Fruit fly (Drosophila melanogaster) whole organism, embryonic: Measurements from ENCODE around the gene Klp61F.

ENCODE experiments used
- Blimp-1 ChIP-seq: fragments of 200-800 bp; sonication (Bioruptor generic); optimal IDR thresholded peaks from 3 replicates; lab custom pipeline; 2018; ENCODE audit warnings: missing biosample characterization, missing genetic modification characterization, mild to moderate bottlenecking, moderate library complexity, missing genetic modification reagents
- CG12219 ChIP-seq: fragments of 200-800 bp; sonication (Bioruptor generic); optimal IDR thresholded peaks from 3 replicates; lab custom pipeline; 2018; ENCODE audit warnings: missing biosample characterization, mild to moderate bottlenecking, missing genetic modification characterization
- CG14441 ChIP-seq: fragments of 200-800 bp; sonication (Bioruptor generic); IDR thresholded peaks from 2 replicates; pipeline ENCODE4 v1.3.6; 2022; ENCODE audit warnings: missing biosample characterization, missing genetic modification characterization
- CG14860 ChIP-seq: fragments of 200-800 bp; sonication (Bioruptor generic); IDR thresholded peaks from 3 replicates; pipeline ENCODE4 v1.3.6; 2022; ENCODE audit warnings: missing biosample characterization, missing genetic modification characterization; ENCODE audit not compliant: partially characterized antibody
- CG15011 ChIP-seq: fragments of 200-800 bp; sonication (Bioruptor generic); optimal IDR thresholded peaks from 3 replicates; lab custom pipeline; 2018; ENCODE audit warnings: missing biosample characterization, mild to moderate bottlenecking, missing genetic modification characterization
- CG17328 ChIP-seq: fragments of 200-800 bp; sonication (Bioruptor generic); IDR thresholded peaks from 2 replicates; pipeline ENCODE4 v1.3.6; 2022; ENCODE audit warnings: missing biosample characterization, missing genetic modification characterization
- CG17829 ChIP-seq: fragments of 200-800 bp; optimal IDR thresholded peaks from 2 replicates; lab custom pipeline; 2019; ENCODE audit warnings: missing biosample characterization, mild to moderate bottlenecking, missing genetic modification characterization, moderate library complexity
- CG2120 ChIP-seq: fragments of 200-800 bp; sonication (Bioruptor generic); optimal IDR thresholded peaks from 3 replicates; lab custom pipeline; 2016; ENCODE audit warnings: missing biosample characterization, missing genetic modification characterization
- CG2678 ChIP-seq: fragments of 200-800 bp; sonication (Bioruptor generic); optimal IDR thresholded peaks from 3 replicates; lab custom pipeline; 2019; ENCODE audit warnings: missing biosample characterization, mild to moderate bottlenecking, missing genetic modification characterization, moderate library complexity
- CG32532 ChIP-seq: fragments of 200-800 bp; sonication (Bioruptor generic); IDR thresholded peaks from 2 replicates; pipeline ENCODE4 v1.3.6; 2022; ENCODE audit warnings: missing biosample characterization, missing genetic modification characterization
- CG34422 ChIP-seq: fragments of 200-800 bp; sonication (Bioruptor generic); IDR thresholded peaks from 3 replicates; pipeline ENCODE4 v1.3.6; 2022; ENCODE audit warnings: missing biosample characterization, missing genetic modification characterization
- CG3838 ChIP-seq: fragments of 200-800 bp; sonication (Bioruptor generic); optimal IDR thresholded peaks from 3 replicates; lab custom pipeline; 2016; ENCODE audit warnings: missing biosample characterization, missing genetic modification characterization
- CG4424 ChIP-seq: fragments of 200-800 bp; sonication (Bioruptor generic); optimal IDR thresholded peaks from 3 replicates; lab custom pipeline; 2016; ENCODE audit warnings: missing biosample characterization, missing genetic modification characterization
- CG6689 ChIP-seq: fragments of 200-800 bp; sonication (Bioruptor generic); IDR thresholded peaks from 2 replicates; pipeline ENCODE4 v1.3.6; 2022; ENCODE audit warnings: missing biosample characterization, missing genetic modification characterization
- CG7357 ChIP-seq: fragments of 200-800 bp; sonication (Bioruptor generic); IDR thresholded peaks from 3 replicates; pipeline ENCODE4 v1.3.6; 2022; ENCODE audit warnings: missing biosample characterization, missing genetic modification characterization
- CG7745 ChIP-seq: fragments of 200-800 bp; sonication (Bioruptor generic); optimal IDR thresholded peaks from 2 replicates; lab custom pipeline; 2018; ENCODE audit warnings: missing biosample characterization, mild to moderate bottlenecking, missing genetic modification characterization, moderate library complexity
- CG7839 ChIP-seq: fragments of 200-800 bp; sonication (Bioruptor generic); optimal IDR thresholded peaks from 3 replicates; lab custom pipeline; 2018; ENCODE audit warnings: missing biosample characterization, mild to moderate bottlenecking, missing genetic modification characterization, moderate library complexity
- CG9876 ChIP-seq: fragments of 200-800 bp; sonication (Bioruptor generic); optimal IDR thresholded peaks from 2 replicates; lab custom pipeline; 2016; ENCODE audit warnings: missing biosample characterization, missing genetic modification characterization
- CrebB ChIP-seq: fragments of 200-800 bp; sonication (Bioruptor generic); optimal IDR thresholded peaks from 3 replicates; lab custom pipeline; 2018; ENCODE audit warnings: missing biosample characterization, mild to moderate bottlenecking, missing genetic modification characterization
- D19A ChIP-seq: fragments of 200-800 bp; optimal IDR thresholded peaks from 3 replicates; lab custom pipeline; 2019; ENCODE audit warnings: missing biosample characterization, mild to moderate bottlenecking, missing genetic modification characterization, moderate library complexity
- Dref ChIP-seq: fragments of 200-800 bp; sonication (Bioruptor generic); IDR thresholded peaks from 2 replicates; pipeline ENCODE4 v1.3.6; 2022; ENCODE audit warnings: missing biosample characterization, missing genetic modification characterization
- ERR ChIP-seq: fragments of 200-800 bp; sonication (Bioruptor generic); optimal IDR thresholded peaks from 2 replicates; lab custom pipeline; 2016; ENCODE audit warnings: missing biosample characterization, missing genetic modification characterization
- H2.0 ChIP-seq: fragments of 200-800 bp; sonication (Bioruptor generic); IDR thresholded peaks from 2 replicates; pipeline ENCODE4 v1.3.6; 2022; ENCODE audit warnings: missing biosample characterization, missing genetic modification characterization
- HLH54F ChIP-seq: fragments of 200-800 bp; sonication (Bioruptor generic); optimal IDR thresholded peaks from 3 replicates; lab custom pipeline; 2016; ENCODE audit warnings: missing biosample characterization, missing genetic modification characterization
- Hr3 ChIP-seq: fragments of 200-800 bp; sonication (Bioruptor generic); optimal IDR thresholded peaks from 3 replicates; lab custom pipeline; 2016; ENCODE audit warnings: missing biosample characterization, missing genetic modification characterization
- Mad ChIP-seq: fragments of 200-800 bp; sonication (Bioruptor generic); optimal IDR thresholded peaks from 2 replicates; lab custom pipeline; 2016; ENCODE audit warnings: missing biosample characterization, missing genetic modification characterization
- Med ChIP-seq: fragments of 200-800 bp; sonication (Bioruptor generic); peaks from one replicate; lab custom pipeline; 2016; ENCODE audit warnings: missing biosample characterization, missing genetic modification characterization, mild to moderate bottlenecking, inconsistent platforms, moderate library complexity
- NC2α ChIP-seq: fragments of 200-800 bp; sonication (Bioruptor generic); optimal IDR thresholded peaks from 2 replicates; lab custom pipeline; 2016; ENCODE audit warnings: missing biosample characterization, missing genetic modification characterization
- NFAT ChIP-seq: fragments of 200-800 bp; sonication (Bioruptor generic); IDR thresholded peaks from 2 replicates; pipeline ENCODE4 v1.3.6; 2022; ENCODE audit warnings: missing biosample characterization, missing genetic modification characterization
- Rfx ChIP-seq: fragments of 200-800 bp; sonication (Bioruptor generic); IDR thresholded peaks from 2 replicates; pipeline ENCODE4 v1.3.6; 2022; ENCODE audit warnings: missing biosample characterization, missing genetic modification characterization
- Rx ChIP-seq: fragments of 200-800 bp; sonication (Bioruptor generic); IDR thresholded peaks from 2 replicates; pipeline ENCODE4 v1.3.6; 2022; ENCODE audit warnings: missing biosample characterization, missing genetic modification characterization
- Xbp1 ChIP-seq: fragments of 200-800 bp; sonication (Bioruptor generic); optimal IDR thresholded peaks from 3 replicates; lab custom pipeline; 2016; ENCODE audit warnings: missing biosample characterization, mild to moderate bottlenecking, missing genetic modification characterization
- ash1 ChIP-seq: fragments of 200-800 bp; sonication (Bioruptor generic); optimal IDR thresholded peaks from 2 replicates; lab custom pipeline; 2018; ENCODE audit warnings: missing biosample characterization, mild to moderate bottlenecking, missing genetic modification characterization
- chm ChIP-seq: fragments of 200-800 bp; sonication (Bioruptor generic); IDR thresholded peaks from 2 replicates; pipeline ENCODE4 v1.3.6; 2022; ENCODE audit warnings: missing biosample characterization, missing genetic modification characterization
- cwo ChIP-seq: fragments of 200-800 bp; sonication (Bioruptor generic); optimal IDR thresholded peaks from 3 replicates; lab custom pipeline; 2017; ENCODE audit warnings: missing biosample characterization, missing genetic modification characterization, mild to moderate bottlenecking, moderate library complexity, missing genetic modification reagents
- dati ChIP-seq: fragments of 200-800 bp; sonication (Bioruptor generic); IDR thresholded peaks from 2 replicates; pipeline ENCODE4 v1.3.6; 2022; ENCODE audit warnings: missing biosample characterization, missing genetic modification characterization
- disco-r ChIP-seq: fragments of 200-800 bp; sonication (Bioruptor generic); optimal IDR thresholded peaks from 2 replicates; lab custom pipeline; 2016; ENCODE audit warnings: missing biosample characterization, missing genetic modification characterization
- dm ChIP-seq: fragments of 200-800 bp; sonication (Bioruptor generic); optimal IDR thresholded peaks from 3 replicates; lab custom pipeline; 2016; ENCODE audit warnings: missing biosample characterization, missing genetic modification characterization
- dysf ChIP-seq: fragments of 200-800 bp; sonication (Bioruptor generic); IDR thresholded peaks from 3 replicates; pipeline ENCODE4 v1.3.6; 2022; ENCODE audit warnings: missing biosample characterization, missing genetic modification characterization
- ems ChIP-seq: fragments of 200-800 bp; sonication (Bioruptor generic); optimal IDR thresholded peaks from 3 replicates; lab custom pipeline; 2016; ENCODE audit warnings: missing biosample characterization, missing genetic modification characterization
- en ChIP-seq: fragments of 200-800 bp; sonication (Bioruptor generic); optimal IDR thresholded peaks from 2 replicates; lab custom pipeline; 2016; ENCODE audit warnings: missing biosample characterization, missing genetic modification characterization
- fd3F ChIP-seq: fragments of 200-800 bp; sonication (Bioruptor generic); optimal IDR thresholded peaks from 2 replicates; lab custom pipeline; 2018; ENCODE audit warnings: missing biosample characterization, mild to moderate bottlenecking, missing genetic modification characterization, moderate library complexity
- grau ChIP-seq: fragments of 200-800 bp; optimal IDR thresholded peaks from 3 replicates; lab custom pipeline; 2019; ENCODE audit warnings: missing biosample characterization, mild to moderate bottlenecking, missing genetic modification characterization, moderate library complexity
- gt ChIP-seq: fragments of 200-800 bp; sonication (Bioruptor generic); IDR thresholded peaks from 2 replicates; pipeline ENCODE4 v1.3.6; 2022; ENCODE audit warnings: missing biosample characterization, missing genetic modification characterization
- kah ChIP-seq: fragments of 200-800 bp; sonication (Bioruptor generic); optimal IDR thresholded peaks from 2 replicates; lab custom pipeline; 2018; ENCODE audit warnings: missing biosample characterization, mild to moderate bottlenecking, missing genetic modification characterization
- oc ChIP-seq: fragments of 200-800 bp; sonication (Bioruptor generic); optimal IDR thresholded peaks from 2 replicates; lab custom pipeline; 2018; ENCODE audit warnings: missing biosample characterization, mild to moderate bottlenecking, missing genetic modification characterization, moderate library complexity
- peb ChIP-seq: fragments of 200-800 bp; sonication (Bioruptor generic); IDR thresholded peaks from 2 replicates; pipeline ENCODE4 v1.3.6; 2022; ENCODE audit warnings: missing biosample characterization, missing genetic modification characterization
- ranshi ChIP-seq: fragments of 200-800 bp; sonication (Bioruptor generic); IDR thresholded peaks from 2 replicates; pipeline ENCODE4 v1.3.6; 2022; ENCODE audit warnings: missing biosample characterization, missing genetic modification characterization
- trh ChIP-seq: fragments of 200-800 bp; sonication (Bioruptor generic); optimal IDR thresholded peaks from 2 replicates; lab custom pipeline; 2016; ENCODE audit warnings: missing biosample characterization, missing genetic modification characterization
- usp ChIP-seq: fragments of >200 bp; optimal IDR thresholded peaks from 2 replicates; lab custom pipeline; 2017; ENCODE audit warnings: missing biosample characterization, missing genetic modification characterization
- vnd ChIP-seq: fragments of 200-800 bp; sonication (Bioruptor generic); IDR thresholded peaks from 3 replicates; pipeline ENCODE4 v1.3.6; 2022; ENCODE audit warnings: missing biosample characterization, missing genetic modification characterization; ENCODE audit not compliant: partially characterized antibody
- zf30C ChIP-seq: fragments of 200-800 bp; sonication (Bioruptor generic); optimal IDR thresholded peaks from 3 replicates; lab custom pipeline; 2018; ENCODE audit warnings: missing biosample characterization, mild to moderate bottlenecking, missing genetic modification characterization

Klp61F gene

dm6 chr3L:1203855-1204431 is 41.8 kb downstream of the Klp61F start (continued):
- TF ChIP-seq fd3F (GFP tag; lab: Kevin White, UChicago) = no peak
- TF ChIP-seq chm = 0 out of 2 replicates have a peak, but pooled peaks have one; percentile 29
- no peak for TF ChIP-seq ranshi
- TF ChIP-seq CG7839 = no peak
- TF ChIP-seq CG9876 = no peak
- no peak for TF ChIP-seq CG14441 (GFP tag; lab: Robert Waterston, UW)
- no peak for TF ChIP-seq CG3838 (GFP tag; lab: Kevin White, UChicago)
- TF ChIP-seq Dref (GFP tag; lab: Robert Waterston, UW) = no peak
- TF ChIP-seq CG6689 (GFP tag; lab: Robert Waterston, UW) = 0 out of 2 replicates have a peak, but pooled peaks have one; percentile 11
- no peak for TF ChIP-seq Rx (GFP tag; lab: Robert Waterston, UW)
- TF ChIP-seq CG7357 = no peak
- TF ChIP-seq ash1 = no peak
- TF ChIP-seq dati (GFP tag; lab: Robert Waterston, UW) = no peak
- no peak for TF ChIP-seq cwo (GFP tag; lab: Kevin White, UChicago)
- TF ChIP-seq CG17829 (tag; lab: Kevin White, UChicago) = no peak
- no peak for TF ChIP-seq H2.0 (GFP tag; lab: Robert Waterston, UW)
- TF ChIP-seq trh (GFP tag; lab: Kevin White, UChicago) = no peak
- TF ChIP-seq CG7745 (tag; lab: Kevin White, UChicago) = no peak
- TF ChIP-seq dm (GFP tag; lab: Kevin White, UChicago) = no peak
- TF ChIP-seq CG2678 (tag; lab: Kevin White, UChicago) = no peak
- TF ChIP-seq CG34422 (GFP tag; lab: Robert Waterston, UW) = no peak
- TF ChIP-seq CG4424 (GFP tag; lab: Kevin White, UChicago) = no peak
- peak; percentile 59 for TF ChIP-seq Med
- no peak for TF ChIP-seq ems (GFP tag; lab: Kevin White, UChicago)
- no peak for TF ChIP-seq Blimp-1 (GFP tag; lab: Kevin White, UChicago)
- no peak for TF ChIP-seq usp (GFP tag; lab: Kevin White, UChicago)
- no peak for TF ChIP-seq ERR (GFP tag; lab: Kevin White, UChicago)
- TF ChIP-seq HLH54F (GFP tag; lab: Kevin White, UChicago) = no peak
- no peak for TF ChIP-seq en (GFP tag; lab: Kevin White, UChicago)
- TF ChIP-seq oc (tag; lab: Kevin White, UChicago) = no peak
- TF ChIP-seq D19A (tag; lab: Kevin White, UChicago) = no peak
- peak; percentile 37; the same call in 1 of the 3 replicates for TF ChIP-seq dysf (GFP tag; lab: Robert Waterston, UW)
- TF ChIP-seq Rfx (GFP tag; lab: Robert Waterston, UW) = peak; percentile 58
- TF ChIP-seq kah (GFP tag; lab: Kevin White, UChicago) = no peak
- TF ChIP-seq Xbp1 = no peak
- TF ChIP-seq CG15011 (GFP tag; lab: Kevin White, UChicago) = no peak
- no peak for TF ChIP-seq disco-r
- peak; percentile 62 for TF ChIP-seq CG32532 (GFP tag; lab: Robert Waterston, UW)
- no peak for TF ChIP-seq zf30C (GFP tag; lab: Kevin White, UChicago)
- no peak for TF ChIP-seq CG14860 (GFP tag; lab: Robert Waterston, UW)
- TF ChIP-seq Hr3 (GFP tag; lab: Kevin White, UChicago) = no peak
- no peak for TF ChIP-seq Mad
- TF ChIP-seq grau (tag; lab: Kevin White, UChicago) = no peak
- no peak for TF ChIP-seq CrebB (tag; lab: Kevin White, UChicago)
- no peak for TF ChIP-seq NFAT (GFP tag; lab: Robert Waterston, UW)
- no peak for TF ChIP-seq CG12219 (GFP tag; lab: Kevin White, UChicago)
- TF ChIP-seq peb (GFP tag; lab: Robert Waterston, UW) = no peak
- TF ChIP-seq gt = no peak
- TF ChIP-seq CG17328 (GFP tag; lab: Robert Waterston, UW) = no peak
- TF ChIP-seq CG2120 (GFP tag; lab: Kevin White, UChicago) = peak; percentile 29
- TF ChIP-seq vnd (GFP tag; lab: Robert Waterston, UW) = no peak
- TF ChIP-seq NC2α = no peak
